Fruit fly (Drosophila melanogaster) whole organism, adult: ENCODE results near the gene CG7044.

Experiments used
- CG11617 ChIP-seq: fragments of 200-800 bp; sonication (Bioruptor generic); optimal IDR thresholded peaks from 2 replicates; lab custom pipeline; 2017; ENCODE audit warnings: mild to moderate bottlenecking, missing biosample characterization, missing genetic modification reagents, missing genetic modification characterization
- CG12768 ChIP-seq: fragments of 200-800 bp; sonication (Bioruptor generic); optimal IDR thresholded peaks from 2 replicates; lab custom pipeline; 2017; ENCODE audit warnings: missing biosample characterization, missing genetic modification characterization, mild to moderate bottlenecking, moderate library complexity, missing genetic modification reagents
- CG14711 ChIP-seq: fragments of 200-800 bp; sonication (Bioruptor generic); optimal IDR thresholded peaks from 2 replicates; lab custom pipeline; 2018; ENCODE audit warnings: missing biosample characterization, mild to moderate bottlenecking, missing genetic modification characterization, moderate library complexity
- CG1620 ChIP-seq: fragments of 200-800 bp; sonication (Bioruptor generic); optimal IDR thresholded peaks from 2 replicates; lab custom pipeline; 2016; ENCODE audit warnings: missing biosample characterization, missing genetic modification characterization
- CG33017 ChIP-seq: fragments of 200-800 bp; sonication (Bioruptor generic); optimal IDR thresholded peaks from 2 replicates; lab custom pipeline; 2018; ENCODE audit warnings: missing biosample characterization, mild to moderate bottlenecking, missing genetic modification characterization, moderate library complexity
- CG5204 ChIP-seq: fragments of 200-800 bp; sonication (Bioruptor generic); optimal IDR thresholded peaks from 2 replicates; lab custom pipeline; 2016; ENCODE audit warnings: missing biosample characterization, missing genetic modification characterization
- CG7045 ChIP-seq: fragments of 200-800 bp; sonication (Bioruptor generic); optimal IDR thresholded peaks from 2 replicates; lab custom pipeline; 2017; ENCODE audit warnings: missing biosample characterization, mild to moderate bottlenecking, missing genetic modification characterization
- CG7101 ChIP-seq: fragments of 200-800 bp; sonication (Bioruptor generic); optimal IDR thresholded peaks from 2 replicates; lab custom pipeline; 2018; ENCODE audit warnings: missing biosample characterization, mild to moderate bottlenecking, missing genetic modification characterization, moderate library complexity
- Clk ChIP-seq: fragments of 200-800 bp; sonication (Bioruptor generic); optimal IDR thresholded peaks from 2 replicates; lab custom pipeline; 2017; ENCODE audit warnings: missing biosample characterization, missing genetic modification characterization
- Crg-1 ChIP-seq: fragments of 200-800 bp; sonication (Bioruptor generic); optimal IDR thresholded peaks from 2 replicates; lab custom pipeline; 2016; ENCODE audit warnings: missing biosample characterization, missing genetic modification characterization
- Hr96 ChIP-seq: fragments of 200-800 bp; sonication (Bioruptor generic); optimal IDR thresholded peaks from 2 replicates; lab custom pipeline; 2016; ENCODE audit warnings: missing biosample characterization, missing genetic modification characterization
- Mnt ChIP-seq: fragments of 200-800 bp; sonication (Bioruptor generic); optimal IDR thresholded peaks from 2 replicates; lab custom pipeline; 2016; ENCODE audit warnings: missing biosample characterization, mild to moderate bottlenecking, missing genetic modification characterization
- bab1 ChIP-seq: fragments of 200-800 bp; sonication (Bioruptor generic); optimal IDR thresholded peaks from 3 replicates; lab custom pipeline; 2019; ENCODE audit warnings: missing biosample characterization, mild to moderate bottlenecking, missing genetic modification characterization, moderate library complexity
- cic ChIP-seq: fragments of 200-800 bp; sonication (Bioruptor generic); optimal IDR thresholded peaks from 2 replicates; lab custom pipeline; 2017; ENCODE audit warnings: missing biosample characterization, mild to moderate bottlenecking, missing genetic modification characterization, moderate library complexity
- cnc ChIP-seq, 2 experiments: fragments of >200 bp; optimal IDR thresholded peaks; 2 replicates each; lab custom pipeline; 2017
- kay ChIP-seq: fragments of 200-800 bp; sonication (Bioruptor generic); peaks from one replicate; lab custom pipeline; 2016; ENCODE audit warnings: missing biosample characterization, missing genetic modification characterization, borderline replicate concordance
- ovo ChIP-seq: fragments of 200-800 bp; sonication (Bioruptor generic); optimal IDR thresholded peaks from 2 replicates; lab custom pipeline; 2016; ENCODE audit warnings: missing biosample characterization, missing genetic modification characterization
- pad ChIP-seq: fragments of 200-800 bp; sonication (Bioruptor generic); optimal IDR thresholded peaks from 3 replicates; lab custom pipeline; 2017; ENCODE audit warnings: missing biosample characterization, missing genetic modification characterization, mild to moderate bottlenecking, moderate library complexity, missing genetic modification reagents
- tj ChIP-seq: fragments of 200-800 bp; sonication (Bioruptor generic); optimal IDR thresholded peaks from 3 replicates; lab custom pipeline; 2017; ENCODE audit warnings: missing biosample characterization, mild to moderate bottlenecking, missing genetic modification characterization, moderate library complexity
- toe ChIP-seq: fragments of 200-800 bp; sonication (Bioruptor generic); optimal IDR thresholded peaks from 2 replicates; lab custom pipeline; 2016; ENCODE audit warnings: missing biosample characterization, missing genetic modification characterization

Gene CG7044

DNA sequence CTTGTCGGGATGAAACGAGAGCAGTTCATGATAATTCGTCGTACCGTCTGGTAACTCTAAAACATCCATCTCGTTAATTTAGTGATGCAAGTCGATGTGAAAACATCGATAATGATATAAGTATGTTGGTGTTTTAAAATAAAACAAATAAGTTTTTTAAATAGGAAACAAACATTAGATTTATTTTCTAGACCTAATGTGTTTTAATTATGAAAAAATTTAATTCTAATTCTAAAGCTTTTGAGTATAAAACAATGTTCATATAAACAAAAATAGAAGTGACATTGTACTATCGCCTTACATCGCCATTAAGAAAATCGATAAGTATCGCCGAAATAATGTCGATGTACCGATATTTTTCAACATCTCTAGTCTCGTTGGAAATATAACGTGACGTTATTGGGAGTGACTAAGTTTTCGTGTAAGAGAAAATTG, 9.5 kb upstream of the CG7044 start, which contains the start of gene Rab11:
Rab11 (plus strand) TSS at position 363 of the 435 bp plus-strand sequence.
- TF ChIP-seq bab1, result peak; percentile 75
- TF ChIP-seq CG12768, result no peak
- TF ChIP-seq Clk (GFP tag; lab: Kevin White, UChicago), result peak; percentile 3
- TF ChIP-seq CG14711 (tag; lab: Kevin White, UChicago), result peak; percentile 39
- peak; percentile 26 for TF ChIP-seq pad
- no peak for TF ChIP-seq kay (GFP tag; lab: Kevin White, UChicago)
- TF ChIP-seq CG33017 (tag; lab: Kevin White, UChicago), result peak; percentile 7
- TF ChIP-seq cic, result no peak
- peak; percentile 54 for TF ChIP-seq Crg-1 (GFP tag; lab: Kevin White, UChicago)
- TF ChIP-seq ovo (GFP tag; lab: Kevin White, UChicago), result peak; percentile 33
- TF ChIP-seq CG7101 (tag; lab: Kevin White, UChicago), result peak; percentile 52
- TF ChIP-seq CG7045, result peak; percentile 39
- TF ChIP-seq toe (GFP tag; lab: Kevin White, UChicago), result no peak
- TF ChIP-seq tj (GFP tag; lab: Kevin White, UChicago), result peak; percentile 30
- no peak for TF ChIP-seq Hr96 (GFP tag; lab: Kevin White, UChicago)
- TF ChIP-seq CG11617 (GFP tag; lab: Kevin White, UChicago), result peak; percentile 78
- TF ChIP-seq cnc (optimal IDR thresholded peaks at IDR 0.05; lab: Kevin White, UChicago), result no peak
- peak; percentile 60 for TF ChIP-seq CG1620
- TF ChIP-seq CG5204 (GFP tag; lab: Kevin White, UChicago), result no peak
- TF ChIP-seq Mnt (GFP tag; lab: Kevin White, UChicago), result peak; percentile 62

DNA sequence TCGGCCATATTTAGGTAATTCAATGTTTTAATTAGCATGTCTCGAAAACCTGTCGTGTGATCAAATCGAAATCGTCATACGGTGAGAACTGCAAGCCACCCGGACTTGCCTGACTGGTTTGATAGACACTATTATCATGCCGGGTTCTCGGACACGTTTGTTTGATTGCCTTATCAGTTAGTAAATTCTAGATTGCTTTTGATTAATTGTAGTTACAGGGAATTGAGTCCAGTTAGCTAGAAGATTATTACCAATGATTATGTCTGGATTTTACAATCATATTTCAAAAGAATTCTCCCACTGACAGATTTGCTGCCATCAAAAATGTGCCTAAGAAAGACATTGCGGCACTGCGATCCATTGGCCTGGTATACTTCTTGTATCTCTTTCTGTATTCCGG, 8.2 kb upstream of the CG7044 start:
- TF ChIP-seq pad (no peak), bab1 (no peak), CG7045 (no peak), cnc (optimal IDR thresholded peaks at IDR 0.05; lab: Kevin White, UChicago) (no peak), Hr96 (GFP tag; lab: Kevin White, UChicago) (no peak), kay (GFP tag; lab: Kevin White, UChicago) (no peak), Clk (GFP tag; lab: Kevin White, UChicago) (no peak), CG11617 (GFP tag; lab: Kevin White, UChicago) (no peak), CG1620 (no peak), CG12768 (no peak), toe (GFP tag; lab: Kevin White, UChicago) (no peak), ovo (GFP tag; lab: Kevin White, UChicago) (no peak), Mnt (GFP tag; lab: Kevin White, UChicago) (no peak), CG7101 (tag; lab: Kevin White, UChicago) (no peak), cic (no peak), tj (GFP tag; lab: Kevin White, UChicago) (no peak), CG5204 (GFP tag; lab: Kevin White, UChicago) (no peak), Crg-1 (GFP tag; lab: Kevin White, UChicago) (no peak), CG33017 (tag; lab: Kevin White, UChicago) (no peak), CG14711 (tag; lab: Kevin White, UChicago) (no peak)

DNA sequence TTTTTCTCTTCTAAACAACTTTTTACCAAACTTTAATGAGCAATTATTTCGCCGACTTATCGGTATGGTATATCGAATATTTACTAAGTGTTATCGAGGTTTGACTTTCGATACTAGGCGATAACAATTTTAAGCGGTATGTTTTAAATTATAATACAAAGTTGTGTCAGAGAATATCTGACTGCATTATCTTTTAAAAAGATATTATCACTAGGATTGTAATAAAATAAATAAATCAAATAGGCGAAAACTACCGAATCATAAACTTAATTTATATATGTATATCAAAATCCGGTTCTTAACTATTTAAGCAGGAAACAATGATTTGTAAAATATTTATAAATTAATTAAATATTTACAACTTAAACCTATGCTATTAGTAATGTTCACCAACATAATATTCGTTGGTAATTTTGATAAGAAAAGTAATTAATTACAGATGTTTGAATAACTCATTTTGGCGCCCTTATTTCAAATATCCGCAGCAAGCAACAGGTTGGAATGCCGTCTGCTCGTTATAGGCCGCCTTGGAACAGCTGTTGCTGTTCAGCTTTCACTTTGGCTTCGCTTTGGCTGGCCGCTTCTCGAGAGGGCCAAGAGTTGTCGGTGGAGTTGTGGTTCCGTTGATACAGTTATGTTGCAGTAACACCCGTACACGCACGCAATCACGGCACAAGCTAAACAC, 6.5 kb upstream of the CG7044 start, which contains the start of the genes Sec15 and rtet:
Sec15 (minus strand) TSS at position 66 of the 685 bp plus-strand sequence.
rtet (plus strand) TSS at position 540 of the 685 bp plus-strand sequence.
- TF ChIP-seq toe (GFP tag; lab: Kevin White, UChicago) (no peak), CG1620 (peak; percentile 61), CG7101 (tag; lab: Kevin White, UChicago) (peak; percentile 37), bab1 (peak; percentile 95), CG11617 (GFP tag; lab: Kevin White, UChicago) (peak; percentile 81), cic (peak; percentile 29), ovo (GFP tag; lab: Kevin White, UChicago) (no peak), Clk (GFP tag; lab: Kevin White, UChicago) (peak; percentile 36), CG33017 (tag; lab: Kevin White, UChicago) (peak; percentile 21), CG14711 (tag; lab: Kevin White, UChicago) (peak; percentile 40), CG5204 (GFP tag; lab: Kevin White, UChicago) (no peak), Mnt (GFP tag; lab: Kevin White, UChicago) (peak; percentile 15), cnc (optimal IDR thresholded peaks at IDR 0.05; lab: Kevin White, UChicago) (no peak), kay (GFP tag; lab: Kevin White, UChicago) (no peak), tj (GFP tag; lab: Kevin White, UChicago) (peak; percentile 54), pad (peak; percentile 48), CG12768 (peak; percentile 51), Hr96 (GFP tag; lab: Kevin White, UChicago) (no peak), CG7045 (peak; percentile 64), Crg-1 (GFP tag; lab: Kevin White, UChicago) (no peak)

DNA sequence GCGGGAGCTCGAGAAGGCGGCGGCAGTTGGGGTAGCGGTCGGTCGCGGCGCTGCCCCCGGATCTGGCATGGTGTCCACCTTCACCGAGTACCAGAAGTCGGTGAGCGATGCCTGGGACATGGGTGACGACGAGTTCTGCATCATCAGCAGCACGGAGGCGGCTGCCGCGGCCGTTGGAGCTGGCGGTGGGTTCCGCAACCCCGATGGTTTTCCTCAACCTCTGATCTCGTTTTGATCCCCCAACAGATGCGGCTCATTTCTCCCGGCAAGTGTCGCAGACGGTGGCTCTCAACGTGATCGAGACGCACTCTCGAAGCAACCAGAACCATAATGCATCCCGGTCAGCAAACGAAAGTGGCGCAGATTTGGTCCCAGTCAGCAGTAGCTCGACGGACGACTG, 959 bp upstream of the CG7044 start:
- TF ChIP-seq bab1 (no peak), Hr96 (GFP tag; lab: Kevin White, UChicago) (no peak), CG7045 (no peak), CG12768 (no peak)

DNA sequence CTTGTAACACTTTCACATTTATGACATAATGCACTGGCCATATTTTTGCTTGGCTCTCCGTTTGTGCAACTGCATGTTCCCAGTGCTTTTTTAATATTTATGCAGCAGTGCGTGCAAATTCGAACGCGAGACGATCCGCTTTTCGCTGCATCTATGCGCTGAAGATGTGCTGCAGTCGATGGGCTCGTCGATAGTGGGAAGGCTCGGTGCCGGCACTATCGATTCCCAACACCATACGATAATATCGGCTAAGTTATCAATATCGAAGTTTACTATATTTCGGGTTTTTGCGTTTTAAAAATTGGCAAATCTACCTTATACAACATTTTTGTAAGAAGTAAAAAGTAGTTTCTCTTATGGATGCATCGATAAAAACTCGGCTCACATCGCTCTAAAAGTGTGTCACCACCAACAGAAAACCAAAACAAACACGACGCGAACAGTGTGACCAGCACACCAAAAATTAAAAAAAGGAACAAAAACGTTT, 3.8 kb downstream of the CG7044 start, which contains the start of gene RhoGAP93B:
RhoGAP93B (minus strand) TSS at position 197 of the 487 bp plus-strand sequence.
- TF ChIP-seq Mnt (GFP tag; lab: Kevin White, UChicago), result peak; percentile 85
- TF ChIP-seq tj (GFP tag; lab: Kevin White, UChicago), result peak; percentile 81
- peak; percentile 92 for TF ChIP-seq CG11617 (GFP tag; lab: Kevin White, UChicago)
- TF ChIP-seq CG33017 (tag; lab: Kevin White, UChicago), result peak; percentile 12
- peak; percentile 74 for TF ChIP-seq Crg-1 (GFP tag; lab: Kevin White, UChicago)
- peak; percentile 78 for TF ChIP-seq cic
- no peak for TF ChIP-seq cnc (optimal IDR thresholded peaks at IDR 0.05; lab: Kevin White, UChicago)
- peak; percentile 75 for TF ChIP-seq pad
- no peak for TF ChIP-seq CG5204 (GFP tag; lab: Kevin White, UChicago)
- TF ChIP-seq bab1, result peak; percentile 94
- peak; percentile 86 for TF ChIP-seq CG7101 (tag; lab: Kevin White, UChicago)
- TF ChIP-seq toe (GFP tag; lab: Kevin White, UChicago), result peak; percentile 95
- TF ChIP-seq kay (GFP tag; lab: Kevin White, UChicago), result no peak
- TF ChIP-seq CG1620, result peak; percentile 85
- peak; percentile 82 for TF ChIP-seq CG14711 (tag; lab: Kevin White, UChicago)
- no peak for TF ChIP-seq Hr96 (GFP tag; lab: Kevin White, UChicago)
- peak; percentile 91 for TF ChIP-seq Clk (GFP tag; lab: Kevin White, UChicago)
- TF ChIP-seq ovo (GFP tag; lab: Kevin White, UChicago), result peak; percentile 79
- TF ChIP-seq CG7045, result peak; percentile 90
- peak; percentile 92 for TF ChIP-seq CG12768
